Worm (Caenorhabditis elegans) whole organism, early embryonic: ENCODE measurements around the gene clec-3.

Source experiments
- ceh-13 ChIP-seq: fragments of 200-800 bp; sonication (Bioruptor generic); optimal IDR thresholded peaks from 2 replicates; lab custom pipeline; 2018; ENCODE audit warnings: mild to moderate bottlenecking, missing genetic modification characterization, missing compliant biosample characterization
- flt-1 ChIP-seq: fragments of 200-800 bp; sonication (Bioruptor generic); IDR thresholded peaks from 2 replicates; pipeline ENCODE4 v1.3.6; 2022; ENCODE audit warnings: missing genetic modification characterization, missing compliant biosample characterization
- hmg-4 ChIP-seq: fragments of 200-800 bp; sonication (Bioruptor generic); optimal IDR thresholded peaks from 2 replicates; lab custom pipeline; 2018; ENCODE audit warnings: mild to moderate bottlenecking, missing genetic modification characterization, missing compliant biosample characterization

DNA sequence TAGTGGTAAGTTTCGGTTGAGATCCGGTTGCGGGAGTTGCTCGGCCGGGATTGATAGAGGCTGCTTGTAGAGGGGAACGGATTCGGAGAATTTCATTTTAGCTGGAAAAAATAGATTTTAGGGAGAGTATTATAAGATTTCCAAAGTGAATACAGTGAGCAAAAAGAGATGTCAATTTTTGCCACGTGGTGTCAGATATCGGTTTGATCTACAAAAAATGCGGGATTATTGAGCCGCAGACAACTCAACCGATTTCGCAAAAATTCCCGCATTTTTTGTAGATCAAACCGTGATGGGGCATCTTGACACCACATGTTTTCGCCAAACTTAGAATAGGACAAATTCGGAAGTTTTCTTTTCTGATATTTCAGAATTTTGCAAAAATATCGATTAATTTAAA lies 34.5 kb upstream of the clec-3 start, which contains the start of gene lido-13:
- no peak for TF ChIP-seq hmg-4 (GFP tag; lab: Kevin White, UChicago)
- TF ChIP-seq ceh-13 (GFP tag; lab: Kevin White, UChicago): no peak
- TF ChIP-seq flt-1 (GFP tag; lab: Robert Waterston, UW): no peak
